Worm (Caenorhabditis elegans) whole organism, L3 larva: ENCODE data around the gene K10H10.4.

Experiments
- jun-1 ChIP-seq: fragments of 150-350 bp; optimal IDR thresholded peaks from 2 replicates; lab custom pipeline; 2014; ENCODE audit warnings: missing biosample characterization, missing genetic modification reagents, missing genetic modification characterization
- lin-15B ChIP-seq: fragments of 150-350 bp; optimal IDR thresholded peaks from 2 replicates; lab custom pipeline; 2014; ENCODE audit warnings: missing biosample characterization, missing genetic modification characterization
- mdl-1 ChIP-seq: fragments of 150-350 bp; optimal IDR thresholded peaks from 2 replicates; lab custom pipeline; 2014; ENCODE audit warnings: missing biosample characterization, missing genetic modification characterization
- nhr-12 ChIP-seq: fragments of 150-350 bp; optimal IDR thresholded peaks from 2 replicates; lab custom pipeline; 2014; ENCODE audit warnings: missing biosample characterization, missing genetic modification characterization

DNA sequence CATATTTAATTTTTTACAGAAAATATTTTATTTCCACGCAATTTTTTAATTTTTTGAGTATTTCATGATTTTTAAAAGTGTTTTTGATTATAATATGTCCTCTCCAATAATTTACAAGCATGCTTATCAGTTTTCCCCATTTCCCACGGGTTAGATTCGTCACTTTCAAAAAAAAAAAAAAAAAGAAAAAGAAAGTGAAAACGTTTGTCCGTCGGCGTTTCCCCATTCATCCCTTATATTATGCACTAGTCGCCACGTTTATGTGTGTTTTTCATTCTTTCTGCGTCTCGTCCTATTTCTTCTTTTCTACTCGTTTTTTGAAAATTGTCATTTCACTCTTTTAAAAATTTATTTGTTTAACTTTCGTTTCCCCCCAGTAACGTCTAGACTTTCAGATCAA, 10.8 kb upstream of the K10H10.4 start, which contains the start of gene vnut-1:
- TF ChIP-seq lin-15B (tag; lab: Kevin White, UChicago) (peak; percentile 9), jun-1 (tag; lab: Kevin White, UChicago) (no peak), mdl-1 (tag; lab: Kevin White, UChicago) (no peak), nhr-12 (tag; lab: Kevin White, UChicago) (no peak)
